Fruit fly (Drosophila melanogaster) whole organism, adult: ENCODE results near the gene Bub1.

ENCODE experiments used
- CG11617 ChIP-seq: fragments of 200-800 bp; sonication (Bioruptor generic); optimal IDR thresholded peaks from 2 replicates; lab custom pipeline; 2017; ENCODE audit warnings: mild to moderate bottlenecking, missing biosample characterization, missing genetic modification reagents, missing genetic modification characterization
- CG12768 ChIP-seq: fragments of 200-800 bp; sonication (Bioruptor generic); optimal IDR thresholded peaks from 2 replicates; lab custom pipeline; 2017; ENCODE audit warnings: missing biosample characterization, missing genetic modification characterization, mild to moderate bottlenecking, moderate library complexity, missing genetic modification reagents
- CG14711 ChIP-seq: fragments of 200-800 bp; sonication (Bioruptor generic); optimal IDR thresholded peaks from 2 replicates; lab custom pipeline; 2018; ENCODE audit warnings: missing biosample characterization, mild to moderate bottlenecking, missing genetic modification characterization, moderate library complexity
- CG1620 ChIP-seq: fragments of 200-800 bp; sonication (Bioruptor generic); optimal IDR thresholded peaks from 2 replicates; lab custom pipeline; 2016; ENCODE audit warnings: missing biosample characterization, missing genetic modification characterization
- CG33017 ChIP-seq: fragments of 200-800 bp; sonication (Bioruptor generic); optimal IDR thresholded peaks from 2 replicates; lab custom pipeline; 2018; ENCODE audit warnings: missing biosample characterization, mild to moderate bottlenecking, missing genetic modification characterization, moderate library complexity
- CG5204 ChIP-seq: fragments of 200-800 bp; sonication (Bioruptor generic); optimal IDR thresholded peaks from 2 replicates; lab custom pipeline; 2016; ENCODE audit warnings: missing biosample characterization, missing genetic modification characterization
- CG7045 ChIP-seq: fragments of 200-800 bp; sonication (Bioruptor generic); optimal IDR thresholded peaks from 2 replicates; lab custom pipeline; 2017; ENCODE audit warnings: missing biosample characterization, mild to moderate bottlenecking, missing genetic modification characterization
- CG7101 ChIP-seq: fragments of 200-800 bp; sonication (Bioruptor generic); optimal IDR thresholded peaks from 2 replicates; lab custom pipeline; 2018; ENCODE audit warnings: missing biosample characterization, mild to moderate bottlenecking, missing genetic modification characterization, moderate library complexity
- Clk ChIP-seq: fragments of 200-800 bp; sonication (Bioruptor generic); optimal IDR thresholded peaks from 2 replicates; lab custom pipeline; 2017; ENCODE audit warnings: missing biosample characterization, missing genetic modification characterization
- Crg-1 ChIP-seq: fragments of 200-800 bp; sonication (Bioruptor generic); optimal IDR thresholded peaks from 2 replicates; lab custom pipeline; 2016; ENCODE audit warnings: missing biosample characterization, missing genetic modification characterization
- Hr96 ChIP-seq: fragments of 200-800 bp; sonication (Bioruptor generic); optimal IDR thresholded peaks from 2 replicates; lab custom pipeline; 2016; ENCODE audit warnings: missing biosample characterization, missing genetic modification characterization
- Mnt ChIP-seq: fragments of 200-800 bp; sonication (Bioruptor generic); optimal IDR thresholded peaks from 2 replicates; lab custom pipeline; 2016; ENCODE audit warnings: missing biosample characterization, mild to moderate bottlenecking, missing genetic modification characterization
- bab1 ChIP-seq: fragments of 200-800 bp; sonication (Bioruptor generic); optimal IDR thresholded peaks from 3 replicates; lab custom pipeline; 2019; ENCODE audit warnings: missing biosample characterization, mild to moderate bottlenecking, missing genetic modification characterization, moderate library complexity
- cic ChIP-seq: fragments of 200-800 bp; sonication (Bioruptor generic); optimal IDR thresholded peaks from 2 replicates; lab custom pipeline; 2017; ENCODE audit warnings: missing biosample characterization, mild to moderate bottlenecking, missing genetic modification characterization, moderate library complexity
- cnc ChIP-seq, 2 experiments: fragments of >200 bp; optimal IDR thresholded peaks; 2 replicates each; lab custom pipeline; 2017
- kay ChIP-seq: fragments of 200-800 bp; sonication (Bioruptor generic); peaks from one replicate; lab custom pipeline; 2016; ENCODE audit warnings: missing biosample characterization, missing genetic modification characterization, borderline replicate concordance
- ovo ChIP-seq: fragments of 200-800 bp; sonication (Bioruptor generic); optimal IDR thresholded peaks from 2 replicates; lab custom pipeline; 2016; ENCODE audit warnings: missing biosample characterization, missing genetic modification characterization
- pad ChIP-seq: fragments of 200-800 bp; sonication (Bioruptor generic); optimal IDR thresholded peaks from 3 replicates; lab custom pipeline; 2017; ENCODE audit warnings: missing biosample characterization, missing genetic modification characterization, mild to moderate bottlenecking, moderate library complexity, missing genetic modification reagents
- tj ChIP-seq: fragments of 200-800 bp; sonication (Bioruptor generic); optimal IDR thresholded peaks from 3 replicates; lab custom pipeline; 2017; ENCODE audit warnings: missing biosample characterization, mild to moderate bottlenecking, missing genetic modification characterization, moderate library complexity
- toe ChIP-seq: fragments of 200-800 bp; sonication (Bioruptor generic); optimal IDR thresholded peaks from 2 replicates; lab custom pipeline; 2016; ENCODE audit warnings: missing biosample characterization, missing genetic modification characterization

The Bub1 gene

DNA sequence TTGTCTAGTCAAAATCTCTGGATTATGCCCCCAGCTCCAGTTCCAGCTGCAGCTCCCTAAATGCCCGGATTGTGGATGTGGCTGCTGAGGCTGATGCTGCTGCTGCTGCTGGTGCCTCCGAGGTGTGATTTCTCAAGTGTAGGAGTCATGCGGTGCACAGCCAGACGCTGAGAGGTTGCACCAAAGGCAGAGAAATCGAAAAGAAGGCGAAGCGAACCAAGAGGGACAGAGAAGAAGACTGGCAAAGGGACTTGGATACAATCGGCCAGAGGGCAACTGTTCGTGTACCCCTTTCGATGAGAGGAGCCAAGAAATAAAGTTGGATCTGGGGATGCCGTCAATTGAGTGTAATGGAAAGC, 40.1 kb upstream of the Bub1 start:
- TF ChIP-seq cic (GFP tag; lab: Kevin White, UChicago) (no peak), ovo (GFP tag; lab: Kevin White, UChicago) (no peak), toe (GFP tag; lab: Kevin White, UChicago) (no peak), tj (GFP tag; lab: Kevin White, UChicago) (no peak), CG1620 (GFP tag; lab: Kevin White, UChicago) (no peak), CG33017 (tag; lab: Kevin White, UChicago) (no peak), Clk (no peak), bab1 (GFP tag; lab: Kevin White, UChicago) (no peak), CG7101 (no peak), cnc (optimal IDR thresholded peaks at IDR 0.05; lab: Kevin White, UChicago) (no peak), CG7045 (GFP tag; lab: Kevin White, UChicago) (no peak), CG5204 (GFP tag; lab: Kevin White, UChicago) (no peak), CG14711 (tag; lab: Kevin White, UChicago) (no peak), pad (GFP tag; lab: Kevin White, UChicago) (no peak), Mnt (GFP tag; lab: Kevin White, UChicago) (no peak)

- no peak for TF ChIP-seq CG11617 (GFP tag; lab: Kevin White, UChicago)
- no peak for TF ChIP-seq CG12768
- TF ChIP-seq CG5204 (GFP tag; lab: Kevin White, UChicago) = no peak
- TF ChIP-seq cnc (optimal IDR thresholded peaks at IDR 0.05; lab: Kevin White, UChicago) = no peak
- no peak for TF ChIP-seq CG7045 (GFP tag; lab: Kevin White, UChicago)
- no peak for TF ChIP-seq CG1620 (GFP tag; lab: Kevin White, UChicago)
- no peak for TF ChIP-seq tj (GFP tag; lab: Kevin White, UChicago)
- no peak for TF ChIP-seq CG14711 (tag; lab: Kevin White, UChicago)
- no peak for TF ChIP-seq pad (GFP tag; lab: Kevin White, UChicago)
- TF ChIP-seq CG33017 (tag; lab: Kevin White, UChicago) = no peak
- no peak for TF ChIP-seq Clk
- TF ChIP-seq bab1 (GFP tag; lab: Kevin White, UChicago) = no peak
- no peak for TF ChIP-seq Hr96 (GFP tag; lab: Kevin White, UChicago)
- no peak for TF ChIP-seq ovo (GFP tag; lab: Kevin White, UChicago)
- no peak for TF ChIP-seq cic (GFP tag; lab: Kevin White, UChicago)
- TF ChIP-seq CG7101 = no peak
- TF ChIP-seq toe (GFP tag; lab: Kevin White, UChicago) = no peak
- TF ChIP-seq Crg-1 (GFP tag; lab: Kevin White, UChicago) = no peak
Measured at dm6 chr2L:5239433-5240278, 39.0 kb upstream of the Bub1 start.

DNA sequence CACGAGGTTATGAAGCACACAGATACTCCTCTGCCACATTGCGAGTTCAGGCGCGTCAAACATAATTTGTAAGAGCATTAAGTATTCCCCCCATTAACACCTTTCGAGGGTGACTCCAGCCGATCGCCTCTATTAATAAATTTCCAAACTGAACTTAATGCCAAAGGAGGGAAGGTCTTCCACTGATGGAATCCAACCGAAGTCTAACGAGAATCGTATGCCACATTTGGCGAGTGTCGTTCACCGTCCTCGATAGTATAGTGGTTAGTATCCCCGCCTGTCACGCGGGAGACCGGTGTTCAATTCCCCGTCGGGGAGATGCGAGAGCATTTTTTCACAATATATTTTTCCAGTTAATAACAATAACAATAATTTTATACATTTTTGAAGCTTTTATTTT, 38.1 kb upstream of the Bub1 start:
- TF ChIP-seq bab1 (GFP tag; lab: Kevin White, UChicago) (peak; percentile 9), pad (GFP tag; lab: Kevin White, UChicago) (no peak)

dm6 chr2L:5242194-5242914, 36.3 kb upstream of the Bub1 start:
- TF ChIP-seq cnc (optimal IDR thresholded peaks at IDR 0.05; lab: Kevin White, UChicago) (no peak), CG1620 (GFP tag; lab: Kevin White, UChicago) (no peak), CG14711 (tag; lab: Kevin White, UChicago) (peak; percentile 52), CG7101 (peak; percentile 70), Mnt (GFP tag; lab: Kevin White, UChicago) (no peak), cic (GFP tag; lab: Kevin White, UChicago) (peak; percentile 67), CG11617 (GFP tag; lab: Kevin White, UChicago) (peak; percentile 69), Crg-1 (GFP tag; lab: Kevin White, UChicago) (peak; percentile 13), bab1 (GFP tag; lab: Kevin White, UChicago) (no peak), ovo (GFP tag; lab: Kevin White, UChicago) (peak; percentile 25), CG5204 (GFP tag; lab: Kevin White, UChicago) (peak; percentile 55), toe (GFP tag; lab: Kevin White, UChicago) (peak; percentile 4), Clk (peak; percentile 16), CG33017 (tag; lab: Kevin White, UChicago) (peak; percentile 57), CG12768 (peak; percentile 30), tj (GFP tag; lab: Kevin White, UChicago) (peak; percentile 15), CG7045 (GFP tag; lab: Kevin White, UChicago) (peak; percentile 23), pad (GFP tag; lab: Kevin White, UChicago) (peak; percentile 10), Hr96 (GFP tag; lab: Kevin White, UChicago) (peak; percentile 27), kay (GFP tag; lab: Kevin White, UChicago) (peak; percentile 53)

- no peak for TF ChIP-seq CG1620 (GFP tag; lab: Kevin White, UChicago)
- no peak for TF ChIP-seq kay (GFP tag; lab: Kevin White, UChicago)
- TF ChIP-seq toe (GFP tag; lab: Kevin White, UChicago) = peak; percentile 43
- peak; percentile 35 for TF ChIP-seq CG7045 (GFP tag; lab: Kevin White, UChicago)
- TF ChIP-seq bab1 (GFP tag; lab: Kevin White, UChicago) = no peak
- TF ChIP-seq Hr96 (GFP tag; lab: Kevin White, UChicago) = peak; percentile 43
- TF ChIP-seq CG5204 (GFP tag; lab: Kevin White, UChicago) = peak; percentile 23
- TF ChIP-seq CG7101 = peak; percentile 52
- peak; percentile 13 for TF ChIP-seq CG14711 (tag; lab: Kevin White, UChicago)
- no peak for TF ChIP-seq tj (GFP tag; lab: Kevin White, UChicago)
- no peak for TF ChIP-seq ovo (GFP tag; lab: Kevin White, UChicago)
- TF ChIP-seq CG11617 (GFP tag; lab: Kevin White, UChicago) = peak; percentile 53
- TF ChIP-seq cic (GFP tag; lab: Kevin White, UChicago) = peak; percentile 65
- TF ChIP-seq CG33017 (tag; lab: Kevin White, UChicago) = peak; percentile 61
- TF ChIP-seq CG12768 = peak; percentile 60
- no peak for TF ChIP-seq pad (GFP tag; lab: Kevin White, UChicago)
- TF ChIP-seq Mnt (GFP tag; lab: Kevin White, UChicago) = peak; percentile 39
- no peak for TF ChIP-seq cnc (optimal IDR thresholded peaks at IDR 0.05; lab: Kevin White, UChicago)
- TF ChIP-seq Crg-1 (GFP tag; lab: Kevin White, UChicago) = peak; percentile 41
- peak; percentile 36 for TF ChIP-seq Clk
Measured at dm6 chr2L:5245363-5245892, 33.2 kb upstream of the Bub1 start.
